Worm (Caenorhabditis elegans) whole organism, mixed stage, embryonic: ENCODE measurements around the gene chil-15.

Experiments used
- drap-1 ChIP-seq: fragments of 200-800 bp; sonication (Bioruptor generic); optimal IDR thresholded peaks from 3 replicates; lab custom pipeline; 2018; ENCODE audit warnings: mild to moderate bottlenecking, missing genetic modification characterization, missing compliant biosample characterization
- snpc-4 ChIP-seq: fragments of 150-350 bp; optimal IDR thresholded peaks from 2 replicates; lab custom pipeline; 2014; ENCODE audit warnings: missing biosample characterization, missing genetic modification characterization
- unc-39 ChIP-seq: fragments of 150-350 bp; optimal IDR thresholded peaks from 2 replicates; lab custom pipeline; 2014; ENCODE audit warnings: missing biosample characterization, missing genetic modification characterization

DNA sequence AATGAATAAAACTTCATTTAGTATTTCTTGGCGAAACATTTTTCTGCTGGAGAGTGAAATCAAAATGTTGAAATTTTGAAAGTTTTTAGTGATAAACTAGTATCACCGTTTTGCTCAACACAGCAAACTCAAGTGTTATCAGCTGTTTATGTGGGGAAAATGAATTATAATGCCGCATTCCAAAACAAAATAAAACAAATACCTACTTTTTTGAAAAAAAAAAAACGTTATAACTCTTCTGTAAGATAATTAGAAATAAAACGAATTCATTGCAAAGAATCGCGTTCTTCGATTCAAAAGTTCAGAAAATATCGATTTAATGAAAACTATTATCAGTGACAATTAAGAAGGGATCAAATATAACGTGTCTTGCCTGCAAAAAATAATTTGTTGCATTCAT lies 45.9 kb downstream of the chil-15 start, which contains the start of gene Y51B9A.9:
- no peak for TF ChIP-seq snpc-4
- TF ChIP-seq drap-1 (GFP tag; lab: Kevin White, UChicago): no peak
- TF ChIP-seq unc-39 (tag; lab: Kevin White, UChicago): no peak
